Worm (Caenorhabditis elegans) whole organism, L4/young adult: ENCODE measurements around the gene F01G10.9.

Experiments
- W03F9.2 ChIP-seq: fragments of 150-350 bp; optimal IDR thresholded peaks from 2 replicates; lab custom pipeline; 2014; ENCODE audit warnings: missing biosample characterization, missing genetic modification characterization
- dao-5 ChIP-seq: sonication (generic microtip); optimal IDR thresholded peaks from 2 replicates; lab custom pipeline; 2016; ENCODE audit warnings: missing genotype, missing genetic modification characterization, moderate library complexity, missing compliant biosample characterization
- him-1 ChIP-seq: sonication (generic microtip); optimal IDR thresholded peaks from 2 replicates; lab custom pipeline; 2016; ENCODE audit warnings: missing genotype, missing genetic modification reagents, missing genetic modification characterization, missing compliant biosample characterization

ce11 chrIV:10214811-10215210, 44.6 kb downstream of the F01G10.9 start, which contains the start of gene abt-1:
- no peak for TF ChIP-seq him-1 (tag; lab: Kevin White, UChicago)
- no peak for TF ChIP-seq W03F9.2 (tag; lab: Kevin White, UChicago)
- no peak for TF ChIP-seq dao-5 (tag; lab: Kevin White, UChicago)
